Fruit fly (Drosophila melanogaster): ENCODE data around the gene CRMP.

CRMP gene

DNA sequence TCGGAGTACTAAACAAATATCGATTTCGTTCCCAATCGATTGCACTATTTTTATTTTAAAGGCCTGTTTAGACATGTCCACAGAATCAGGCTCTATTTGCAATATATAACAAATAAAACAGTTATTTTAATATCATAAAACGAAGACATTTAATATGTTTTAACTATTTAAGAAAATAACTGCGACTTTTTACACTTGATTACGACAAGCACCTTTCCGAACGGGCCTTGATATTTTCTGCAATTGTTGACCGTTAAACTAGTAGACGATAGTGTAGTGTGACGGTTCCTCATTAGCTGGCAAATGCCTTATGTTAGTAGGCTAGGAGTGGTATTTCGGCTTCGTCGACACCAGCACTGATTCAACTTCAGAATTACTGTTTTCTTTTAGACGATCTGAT, 2.3 kb upstream of the CRMP start, which contains the start of the genes CG2931 and Rheb (continued):
- TF ChIP-seq mld (GFP tag; IDR thresholded peaks at IDR 0.05; ENCODE audit: partially characterized antibody), result no peak
- peak; percentile 89 for TF ChIP-seq pzg (GFP tag; optimal IDR thresholded peaks at IDR 0.05)
- peak; percentile 27 for TF ChIP-seq CG4854 (GFP tag; optimal IDR thresholded peaks at IDR 0.05)
- TF ChIP-seq D19A (tag; optimal IDR thresholded peaks at IDR 0.05), result peak; percentile 48
- no peak for TF ChIP-seq CG4707 (GFP tag; optimal IDR thresholded peaks at IDR 0.05)
- peak; percentile 72 for TF ChIP-seq HmgZ (tag; optimal IDR thresholded peaks at IDR 0.05)
- peak; percentile 70 for TF ChIP-seq CG13775 (GFP tag; optimal IDR thresholded peaks at IDR 0.05)
- TF ChIP-seq CG8478 (optimal IDR thresholded peaks at IDR 0.05), result no peak
- no peak for TF ChIP-seq caup (GFP tag; optimal IDR thresholded peaks at IDR 0.05; ENCODE audit: severe bottlenecking)
- TF ChIP-seq h (optimal IDR thresholded peaks at IDR 0.05), result no peak
- TF ChIP-seq HLH54F (GFP tag; optimal IDR thresholded peaks at IDR 0.05), result peak; percentile 46
- TF ChIP-seq repo (GFP tag; optimal IDR thresholded peaks at IDR 0.05), result no peak
- TF ChIP-seq Asciz (GFP tag; optimal IDR thresholded peaks at IDR 0.05), result no peak
- peak; percentile 51 for TF ChIP-seq kay (GFP tag; optimal IDR thresholded peaks at IDR 0.05)
- TF ChIP-seq otp (GFP tag; IDR thresholded peaks at IDR 0.05), result no peak
- no peak for TF ChIP-seq run (tag; optimal IDR thresholded peaks at IDR 0.05)
- TF ChIP-seq ken (GFP tag; IDR thresholded peaks at IDR 0.05), result peak; percentile 66
- peak; percentile 15 for TF ChIP-seq CG7928 (GFP tag; optimal IDR thresholded peaks at IDR 0.05)
- peak; percentile 56 for TF ChIP-seq CG8388 (GFP tag; optimal IDR thresholded peaks at IDR 0.05)
- peak; percentile 93 for TF ChIP-seq sens (GFP tag)
- TF ChIP-seq CG18599 (GFP tag; optimal IDR thresholded peaks at IDR 0.05), result peak; percentile 37
- TF ChIP-seq gcm2 (GFP tag; optimal IDR thresholded peaks at IDR 0.05), result peak; percentile 9
- TF ChIP-seq CG31441 (GFP tag; IDR thresholded peaks at IDR 0.05), result peak; percentile 61
- no peak for TF ChIP-seq ham (GFP tag; IDR thresholded peaks at IDR 0.05)
- TF ChIP-seq row (GFP tag; IDR thresholded peaks at IDR 0.05), result peak; percentile 94
- TF ChIP-seq Ravus (GFP tag; IDR thresholded peaks at IDR 0.05), result no peak
- TF ChIP-seq CG17568 (GFP tag; optimal IDR thresholded peaks at IDR 0.05), result no peak
- no peak for TF ChIP-seq CG5180 (GFP tag; optimal IDR thresholded peaks at IDR 0.05)
- TF ChIP-seq MESR4 (GFP tag; optimal IDR thresholded peaks at IDR 0.05), result peak; percentile 41
- TF ChIP-seq CrebB (tag; optimal IDR thresholded peaks at IDR 0.05), result peak; percentile 14
- no peak for TF ChIP-seq C15 (GFP tag; IDR thresholded peaks at IDR 0.05)
- TF ChIP-seq pita (GFP tag; optimal IDR thresholded peaks at IDR 0.05), result no peak
- peak; percentile 77 for TF ChIP-seq Xbp1 (GFP tag; optimal IDR thresholded peaks at IDR 0.05)
- TF ChIP-seq ato (GFP tag; IDR thresholded peaks at IDR 0.05; ENCODE audit: partially characterized antibody), result no peak
- no peak for TF ChIP-seq so (GFP tag; IDR thresholded peaks at IDR 0.05)
- peak; percentile 88 for TF ChIP-seq CG12659 (GFP tag; optimal IDR thresholded peaks at IDR 0.05)
- peak; percentile 41 for TF ChIP-seq Rx (GFP tag; IDR thresholded peaks at IDR 0.05)
- TF ChIP-seq Lpt (GFP tag; optimal IDR thresholded peaks at IDR 0.05), result no peak
- peak; percentile 63 for TF ChIP-seq Dref (GFP tag; IDR thresholded peaks at IDR 0.05)
- no peak for TF ChIP-seq z (GFP tag; IDR thresholded peaks at IDR 0.05)
- TF ChIP-seq disco-r (GFP tag; optimal IDR thresholded peaks at IDR 0.05), result no peak
- TF ChIP-seq dpn (GFP tag; optimal IDR thresholded peaks at IDR 0.05), result peak; percentile 50 to 69
- TF ChIP-seq Jarid2 (GFP tag; optimal IDR thresholded peaks at IDR 0.05), result no peak
- no peak for TF ChIP-seq CG4282 (GFP tag; optimal IDR thresholded peaks at IDR 0.05)
- TF ChIP-seq PHDP (tag; optimal IDR thresholded peaks at IDR 0.05), result peak; percentile 75
- no peak for TF ChIP-seq CG17912 (GFP tag; optimal IDR thresholded peaks at IDR 0.05)
- TF ChIP-seq E2f1 (GFP tag; IDR thresholded peaks at IDR 0.05), result peak; percentile 55; the same call in 1 of the 2 replicates
- no peak for TF ChIP-seq sd (tag; optimal IDR thresholded peaks at IDR 0.05)
- peak; percentile 58 for TF ChIP-seq CG12942 (GFP tag; optimal IDR thresholded peaks at IDR 0.05)
- peak; percentile 33 for TF ChIP-seq Six4 (GFP tag; optimal IDR thresholded peaks at IDR 0.05)
- peak; percentile 51; the same call in 1 of the 2 replicates for TF ChIP-seq E2f2 (GFP tag; IDR thresholded peaks at IDR 0.05)
